Worm (Caenorhabditis elegans) whole organism, late embryonic: ENCODE data around the gene lis-1.

ENCODE experiments used
- F13H6.1 ChIP-seq: sonication (generic microtip); optimal IDR thresholded peaks from 2 replicates; lab custom pipeline; 2016; ENCODE audit warnings: missing genetic modification characterization, missing compliant biosample characterization
- ceh-14 ChIP-seq: sonication (generic microtip); optimal IDR thresholded peaks from 2 replicates; lab custom pipeline; 2016; ENCODE audit warnings: missing genotype, missing genetic modification characterization, missing compliant biosample characterization
- ceh-18 ChIP-seq: sonication (generic microtip); optimal IDR thresholded peaks from 2 replicates; lab custom pipeline; 2016; ENCODE audit warnings: missing genetic modification characterization, missing compliant biosample characterization
- ceh-24 ChIP-seq: sonication (generic microtip); optimal IDR thresholded peaks from 2 replicates; lab custom pipeline; 2016; ENCODE audit warnings: mild to moderate bottlenecking, missing genetic modification characterization, missing compliant biosample characterization
- ceh-34 ChIP-seq: sonication (generic microtip); optimal IDR thresholded peaks from 2 replicates; lab custom pipeline; 2016; ENCODE audit warnings: mild to moderate bottlenecking, missing genetic modification characterization, missing compliant biosample characterization
- ceh-6 ChIP-seq: fragments of 200-800 bp; sonication (Bioruptor generic); optimal IDR thresholded peaks from 2 replicates; lab custom pipeline; 2018; ENCODE audit warnings: mild to moderate bottlenecking, missing genetic modification characterization, missing compliant biosample characterization
- ceh-9 ChIP-seq: sonication (generic microtip); optimal IDR thresholded peaks from 2 replicates; lab custom pipeline; 2016; ENCODE audit warnings: mild to moderate bottlenecking, missing genetic modification characterization, inconsistent platforms, missing compliant biosample characterization
- elt-2 ChIP-seq: sonication (generic microtip); optimal IDR thresholded peaks from 2 replicates; lab custom pipeline; 2016; ENCODE audit warnings: missing genetic modification reagents, missing genetic modification characterization, missing compliant biosample characterization
- ets-4 ChIP-seq: sonication (generic microtip); optimal IDR thresholded peaks from 2 replicates; lab custom pipeline; 2016; ENCODE audit warnings: missing genetic modification characterization, missing compliant biosample characterization
- fax-1 ChIP-seq: sonication (generic microtip); optimal IDR thresholded peaks from 2 replicates; lab custom pipeline; 2016; ENCODE audit warnings: missing genotype, missing genetic modification characterization, missing compliant biosample characterization
- hlh-13 ChIP-seq: fragments of 200-800 bp; sonication (Bioruptor generic); optimal IDR thresholded peaks from 2 replicates; lab custom pipeline; 2018; ENCODE audit warnings: mild to moderate bottlenecking, missing genetic modification characterization, missing compliant biosample characterization
- hlh-30 ChIP-seq: sonication (generic microtip); optimal IDR thresholded peaks from 2 replicates; lab custom pipeline; 2017; ENCODE audit warnings: antibody characterized with exemption, missing genetic modification characterization, missing compliant biosample characterization; ENCODE audit not compliant: insufficient read depth
- lin-11 ChIP-seq: fragments of 200-800 bp; sonication (Bioruptor generic); optimal IDR thresholded peaks from 2 replicates; lab custom pipeline; 2018; ENCODE audit warnings: mild to moderate bottlenecking, missing genetic modification characterization, missing compliant biosample characterization
- mec-3 ChIP-seq: sonication (generic microtip); optimal IDR thresholded peaks from 2 replicates; lab custom pipeline; 2016; ENCODE audit warnings: borderline replicate concordance, missing genetic modification characterization, missing compliant biosample characterization
- npax-4 ChIP-seq: sonication (generic microtip); optimal IDR thresholded peaks from 2 replicates; lab custom pipeline; 2016; ENCODE audit warnings: missing genetic modification characterization, missing compliant biosample characterization
- pax-1 ChIP-seq: fragments of 150-350 bp; optimal IDR thresholded peaks from 2 replicates; lab custom pipeline; 2014; ENCODE audit warnings: missing biosample characterization, missing genetic modification characterization
- pha-2 ChIP-seq: sonication (generic microtip); optimal IDR thresholded peaks from 2 replicates; lab custom pipeline; 2017; ENCODE audit warnings: mild to moderate bottlenecking, missing genetic modification characterization, missing compliant biosample characterization
- pros-1 ChIP-seq: fragments of 150-350 bp; optimal IDR thresholded peaks from 2 replicates; lab custom pipeline; 2014; ENCODE audit warnings: missing biosample characterization, missing genetic modification reagents, missing genetic modification characterization
- sox-4 ChIP-seq: sonication (generic microtip); optimal IDR thresholded peaks from 2 replicates; lab custom pipeline; 2017; ENCODE audit warnings: mild to moderate bottlenecking, missing genetic modification characterization, inconsistent platforms, missing compliant biosample characterization
- tbx-2 ChIP-seq: sonication (generic microtip); optimal IDR thresholded peaks from 2 replicates; lab custom pipeline; 2016; ENCODE audit warnings: missing genetic modification characterization, missing compliant biosample characterization
- unc-3 ChIP-seq, 2 experiments: fragments of 200-800 bp in 1 of 2; sonication (Bioruptor generic) in 1 of 2; sonication (generic microtip) in 1 of 2; conservative IDR thresholded peaks in 1 of 2; optimal IDR thresholded peaks in 1 of 2; 2 replicates each; pipeline versions ENCODE4 v1.3.6 to Lab custom; 2016 to 2022; ENCODE audit warnings: missing compliant biosample characterization in 2 of 2, missing genetic modification characterization in 2 of 2, missing genetic modification reagents in 1 of 2
- unc-86 ChIP-seq: sonication (generic microtip); optimal IDR thresholded peaks from 2 replicates; lab custom pipeline; 2016; ENCODE audit warnings: missing genetic modification characterization, missing compliant biosample characterization
- ztf-16 ChIP-seq: sonication (generic microtip); optimal IDR thresholded peaks from 2 replicates; lab custom pipeline; 2017; ENCODE audit warnings: missing genetic modification characterization, missing compliant biosample characterization

lis-1 gene

ce11 chrIII:13333754-13334153, 42.8 kb downstream of the lis-1 start, which contains the start of gene sdz-20:
TSS of gene sdz-20 (plus strand) at chrIII:13334054.
- TF ChIP-seq pros-1 (tag; lab: Kevin White, UChicago) (no peak), ztf-16 (no peak), unc-86 (tag; lab: Kevin White, UChicago) (no peak), fax-1 (tag; lab: Kevin White, UChicago) (no peak), ceh-24 (tag; lab: Kevin White, UChicago) (no peak), ets-4 (tag; lab: Kevin White, UChicago) (no peak), ceh-18 (tag; lab: Kevin White, UChicago) (no peak), ceh-14 (no peak), ceh-34 (tag; lab: Kevin White, UChicago) (no peak), F13H6.1 (no peak)

DNA sequence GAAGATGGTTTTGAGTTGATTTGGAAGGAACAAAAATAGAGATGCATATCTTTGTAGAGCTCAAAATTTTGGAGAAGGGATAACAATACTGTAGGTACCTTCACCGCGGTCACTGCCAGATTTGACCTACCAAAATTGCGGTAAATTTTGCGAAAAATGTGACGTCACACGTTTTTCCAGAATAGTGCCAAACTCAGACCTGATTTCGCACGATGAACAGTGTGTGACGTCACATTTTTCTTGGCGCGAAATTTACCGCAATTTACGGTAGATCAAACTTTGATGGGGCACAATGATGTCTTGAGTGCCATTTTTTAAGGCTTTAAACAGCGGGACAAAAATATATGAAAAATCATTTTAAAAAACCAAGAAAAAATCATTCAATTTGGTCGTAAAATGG, 47.6 kb downstream of the lis-1 start:
- TF ChIP-seq sox-4 (tag; lab: Kevin White, UChicago) (no peak), elt-2 (tag; lab: Kevin White, UChicago) (no peak), F13H6.1 (no peak), lin-11 (tag; lab: Kevin White, UChicago) (no peak), hlh-13 (no peak), tbx-2 (tag; lab: Kevin White, UChicago) (no peak), ceh-18 (tag; lab: Kevin White, UChicago) (no peak), ceh-6 (GFP tag; lab: Kevin White, UChicago) (no peak)

DNA sequence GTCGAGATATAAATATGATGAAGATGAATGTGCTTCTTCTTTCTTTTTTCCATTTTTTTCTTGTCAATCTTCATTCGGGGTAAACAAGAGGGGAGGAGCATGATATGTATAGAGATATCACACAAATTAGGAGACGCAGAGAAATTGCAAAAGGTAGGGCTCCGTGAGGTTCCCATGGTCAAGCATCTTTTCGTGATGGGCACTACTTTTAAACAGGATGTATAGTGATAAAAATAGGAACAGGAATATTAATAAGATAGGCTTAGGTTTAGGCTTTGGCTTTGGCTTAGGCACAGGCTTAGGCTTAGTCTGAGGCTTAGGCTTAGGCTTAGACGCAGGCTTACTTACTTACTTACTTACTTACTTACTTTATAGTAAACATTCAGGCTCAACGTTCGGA, 51.8 kb downstream of the lis-1 start, which contains the start of gene F53A2.1:
TSS of gene F53A2.1 (minus strand) at position 101 of the 400 bp plus-strand sequence.
- TF ChIP-seq unc-3 (GFP tag; conservative IDR thresholded peaks at IDR 0.05; lab: Robert Waterston, UW) = no peak
- no peak for TF ChIP-seq unc-3 (tag; optimal IDR thresholded peaks at IDR 0.05; lab: Kevin White, UChicago)

DNA sequence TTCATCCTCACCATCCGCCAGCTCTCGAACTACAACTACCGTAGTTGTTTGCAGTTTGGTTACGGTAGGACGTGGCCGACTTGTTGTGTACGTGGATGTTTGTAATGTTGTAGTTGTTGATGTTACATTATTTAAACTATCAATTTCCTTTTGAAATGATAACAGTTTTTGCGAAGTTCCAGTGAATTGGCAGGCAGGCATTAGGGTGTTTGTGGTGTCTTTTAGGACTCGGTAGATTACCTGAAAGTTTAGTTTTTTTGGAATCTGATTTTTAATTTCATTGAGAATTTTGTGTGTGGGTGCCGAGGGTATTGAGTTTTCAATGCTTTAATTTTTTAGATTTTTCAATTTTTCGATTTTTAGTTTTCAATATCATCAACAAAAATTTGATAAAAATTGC, 53.9 kb downstream of the lis-1 start, which contains the start of gene F53A2.11:
TSS of gene F53A2.11 (minus strand) at position 101 of the 400 bp plus-strand sequence.
- TF ChIP-seq hlh-30 (tag; lab: Kevin White, UChicago) (no peak), pha-2 (no peak), mec-3 (tag; lab: Kevin White, UChicago) (no peak), ceh-9 (tag; lab: Kevin White, UChicago) (no peak), pax-1 (no peak), hlh-13 (no peak), npax-4 (tag; lab: Kevin White, UChicago) (no peak), ztf-16 (no peak)
- TF ChIP-seq, all 69 proteins: peak for 0
